Fruit fly (Drosophila melanogaster) whole organism, pupa: Measurements from ENCODE around the gene CG15498.

Source experiments
- CG14655 ChIP-seq: fragments of 200-800 bp; sonication (Bioruptor generic); optimal IDR thresholded peaks from 3 replicates; lab custom pipeline; 2017; ENCODE audit warnings: mild to moderate bottlenecking, missing biosample characterization, missing genetic modification reagents, missing genetic modification characterization
- fd96Ca ChIP-seq: fragments of 200-800 bp; sonication (Bioruptor generic); IDR thresholded peaks from 3 replicates; pipeline ENCODE4 v1.3.6; 2022; ENCODE audit warnings: missing biosample characterization, missing genetic modification characterization

- TF ChIP-seq CG14655 (GFP tag; lab: Kevin White, UChicago), result no peak
- no peak for TF ChIP-seq fd96Ca (GFP tag; lab: Robert Waterston, UW)
Measured at dm6 chr3R:21520756-21521155, 48.2 kb downstream of the CG15498 start, which contains the start of gene sp3.
